Fruit fly (Drosophila melanogaster) whole organism, prepupa: ENCODE measurements around the gene Vha16-3.

Experiments
- CG10631 ChIP-seq: fragments of 200-800 bp; sonication (Bioruptor generic); optimal IDR thresholded peaks from 2 replicates; lab custom pipeline; 2016; ENCODE audit warnings: missing biosample characterization, missing genetic modification characterization
- CG6163 ChIP-seq: fragments of 200-800 bp; sonication (Bioruptor generic); IDR thresholded peaks from 3 replicates; pipeline ENCODE4 v1.3.6; 2022; ENCODE audit warnings: missing biosample characterization, missing genetic modification characterization
- Eip78C ChIP-seq: fragments of 200-800 bp; sonication (Bioruptor generic); peaks from one replicate; lab custom pipeline; 2016; ENCODE audit warnings: missing biosample characterization, missing genetic modification characterization
- Gug ChIP-seq: fragments of 200-800 bp; sonication (Bioruptor generic); IDR thresholded peaks from 2 replicates; pipeline ENCODE4 v1.3.6; 2022; ENCODE audit warnings: missing biosample characterization, missing genetic modification characterization
- Hr38 ChIP-seq: sonication (Bioruptor generic); optimal IDR thresholded peaks from 2 replicates; lab custom pipeline; 2016; ENCODE audit warnings: missing biosample characterization, missing genetic modification characterization
- OdsH ChIP-seq: fragments of 200-800 bp; sonication (Bioruptor generic); optimal IDR thresholded peaks from 3 replicates; lab custom pipeline; 2016; ENCODE audit warnings: missing biosample characterization, missing genetic modification characterization
- Sox14 ChIP-seq: fragments of 200-800 bp; sonication (Bioruptor generic); optimal IDR thresholded peaks from 3 replicates; lab custom pipeline; 2016; ENCODE audit warnings: missing biosample characterization, missing genetic modification characterization
- achi ChIP-seq: fragments of 200-800 bp; sonication (Bioruptor generic); optimal IDR thresholded peaks from 3 replicates; lab custom pipeline; 2016; ENCODE audit warnings: missing biosample characterization, missing genetic modification characterization
- cyc ChIP-seq: fragments of 200-800 bp; sonication (Bioruptor generic); optimal IDR thresholded peaks from 3 replicates; lab custom pipeline; 2016; ENCODE audit warnings: missing biosample characterization, missing genetic modification characterization
- dsx ChIP-seq: fragments of 200-800 bp; optimal IDR thresholded peaks from 3 replicates; lab custom pipeline; 2019; ENCODE audit warnings: missing biosample characterization, mild to moderate bottlenecking, missing genetic modification characterization, moderate library complexity; ENCODE audit not compliant: poor library complexity, severe bottlenecking
- eg ChIP-seq: fragments of 200-800 bp; sonication (Bioruptor generic); IDR thresholded peaks from 3 replicates; pipeline ENCODE4 v1.3.6; 2022; ENCODE audit warnings: missing biosample characterization, missing genetic modification characterization
- esn ChIP-seq: fragments of 200-800 bp; sonication (Bioruptor generic); optimal IDR thresholded peaks from 2 replicates; lab custom pipeline; 2016; ENCODE audit warnings: missing biosample characterization, mild to moderate bottlenecking, missing genetic modification characterization, moderate library complexity
- fd85E ChIP-seq: fragments of 200-800 bp; sonication (Bioruptor generic); optimal IDR thresholded peaks from 3 replicates; lab custom pipeline; 2016; ENCODE audit warnings: missing biosample characterization, missing genetic modification characterization

DNA sequence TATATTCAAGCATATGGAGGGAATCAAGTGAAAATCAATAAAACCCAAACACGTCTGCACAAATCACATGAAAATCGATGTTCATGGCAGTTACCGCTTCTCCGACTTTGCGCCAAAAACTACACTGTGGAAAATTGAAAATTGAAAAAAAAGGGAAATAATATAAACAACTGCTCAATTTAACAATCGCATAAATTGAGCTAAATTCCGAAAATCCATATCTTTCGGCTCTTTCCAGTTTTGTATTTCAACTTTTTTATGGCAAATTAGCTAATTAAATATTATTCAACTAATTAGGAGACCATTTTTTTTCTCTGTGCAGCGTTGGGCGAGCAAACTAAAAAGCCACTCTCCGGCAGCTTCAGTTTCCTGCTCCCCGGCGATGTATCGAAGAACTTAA, 11.4 kb downstream of the Vha16-3 start:
- TF ChIP-seq dsx (GFP tag; lab: Kevin White, UChicago) (no peak), OdsH (GFP tag; lab: Kevin White, UChicago) (no peak), Sox14 (GFP tag; lab: Kevin White, UChicago) (no peak), CG10631 (GFP tag; lab: Kevin White, UChicago) (no peak), eg (GFP tag; lab: Robert Waterston, UW) (0 out of 3 replicates have a peak, but pooled peaks have one; percentile 12), cyc (GFP tag; lab: Kevin White, UChicago) (no peak), CG6163 (GFP tag; lab: Robert Waterston, UW) (no peak), fd85E (GFP tag; lab: Kevin White, UChicago) (no peak), esn (GFP tag; lab: Kevin White, UChicago) (no peak), Gug (GFP tag; lab: Robert Waterston, UW) (no peak), Hr38 (GFP tag; lab: Kevin White, UChicago) (no peak), achi (GFP tag; lab: Kevin White, UChicago) (peak; percentile 6), Eip78C (GFP tag; lab: Kevin White, UChicago) (peak; percentile 81)
